Fruit fly (Drosophila melanogaster): ENCODE measurements around the gene CG6712.
A peak's percentile ranks its signal among the peaks of the same experiment; 100 is the strongest.

Gene CG6712

DNA sequence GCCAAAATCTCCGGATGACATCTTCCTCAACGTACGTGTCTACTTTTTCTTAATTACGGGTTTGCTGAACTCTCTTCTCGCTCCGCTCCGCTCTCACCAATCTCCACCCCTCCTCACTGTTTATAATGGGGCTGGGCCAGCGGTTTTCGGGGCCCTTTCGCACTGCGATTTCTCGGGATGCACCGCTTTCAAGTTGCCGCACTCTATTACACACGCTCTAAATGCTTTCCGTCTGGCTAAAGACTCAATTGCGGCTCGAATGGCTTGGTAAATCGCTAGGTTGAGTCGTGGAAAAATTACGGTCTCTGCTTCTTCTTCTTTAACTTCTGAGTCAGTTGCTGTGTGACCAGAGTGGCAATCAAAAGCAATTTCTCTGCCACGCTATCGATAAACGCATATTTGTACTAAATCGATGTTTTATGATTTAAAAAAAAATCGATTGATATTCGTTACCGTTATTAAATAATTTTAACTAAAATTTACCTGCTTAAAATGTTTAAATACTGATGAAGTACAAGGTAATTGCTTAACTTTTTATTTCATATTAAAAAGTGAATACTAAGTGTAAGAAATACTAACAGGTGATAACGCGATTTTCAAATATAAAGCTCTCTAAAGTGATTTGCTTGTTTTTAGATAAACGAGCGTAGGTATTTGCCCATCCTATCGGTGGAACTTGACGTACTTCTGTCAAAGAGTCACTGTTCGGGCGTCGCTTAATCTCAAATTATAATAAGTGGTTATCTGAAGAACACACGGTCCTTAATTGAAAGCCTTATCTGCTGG is 12.7 kb upstream of the CG6712 start, which contains the start of the genes Rab6 and Phae1 (continued):
- TF ChIP-seq caup (GFP tag; optimal IDR thresholded peaks at IDR 0.05; ENCODE audit: severe bottlenecking) (no peak), CG13287 (GFP tag; IDR thresholded peaks at IDR 0.05; ENCODE audit: partially characterized antibody) (peak; percentile 84), Hr39 (optimal IDR thresholded peaks at IDR 0.05) (no peak), CG6765 (GFP tag; optimal IDR thresholded peaks at IDR 0.05) (no peak), grn (GFP tag; optimal IDR thresholded peaks at IDR 0.05) (no peak), CG11398 (GFP tag; optimal IDR thresholded peaks at IDR 0.05) (no peak), Dad (GFP tag; optimal IDR thresholded peaks at IDR 0.05) (no peak), chm (GFP tag; IDR thresholded peaks at IDR 0.05) (no peak), ap (GFP tag; IDR thresholded peaks at IDR 0.05) (no peak), Sry-β (GFP tag; optimal IDR thresholded peaks at IDR 0.05) (no peak), sob (GFP tag; IDR thresholded peaks at IDR 0.05) (no peak; the same call in 1 of the 2 replicates), tap (tag; optimal IDR thresholded peaks at IDR 0.05) (no peak), CG10274 (GFP tag; optimal IDR thresholded peaks at IDR 0.05) (no peak), CG18011 (GFP tag; optimal IDR thresholded peaks at IDR 0.05) (no peak), CG12942 (GFP tag; optimal IDR thresholded peaks at IDR 0.05) (no peak), Spps (tag; optimal IDR thresholded peaks at IDR 0.05) (no peak), bowl (GFP tag; IDR thresholded peaks at IDR 0.05) (no peak), stc (GFP tag; IDR thresholded peaks at IDR 0.05) (no peak; the same call in 1 of the 2 replicates), CrebB (tag; optimal IDR thresholded peaks at IDR 0.05) (no peak), CG11560 (tag; IDR thresholded peaks at IDR 0.05) (peak; percentile 83; the same call in 2 of the 3 replicates), CG6654 (GFP tag; optimal IDR thresholded peaks at IDR 0.05) (no peak), D19B (GFP tag; optimal IDR thresholded peaks at IDR 0.05) (no peak), GATAe (GFP tag; conservative IDR thresholded peaks at IDR 0.05) (no peak), pfk (GFP tag; optimal IDR thresholded peaks at IDR 0.05) (no peak), so (GFP tag; IDR thresholded peaks at IDR 0.05) (no peak), CG5953 (GFP tag; IDR thresholded peaks at IDR 0.05) (no peak), ken (GFP tag; IDR thresholded peaks at IDR 0.05) (no peak), CG14860 (GFP tag; IDR thresholded peaks at IDR 0.05; ENCODE audit: partially characterized antibody) (peak; percentile 75), CHES-1-like (GFP tag; optimal IDR thresholded peaks at IDR 0.05) (peak; percentile 41), gem (tag; optimal IDR thresholded peaks at IDR 0.05) (no peak), HHEX (GFP tag; optimal IDR thresholded peaks at IDR 0.05) (no peak), mirr (GFP tag; optimal IDR thresholded peaks at IDR 0.05) (no peak), Med (GFP tag) (peak; percentile 57), E2f2 (GFP tag; IDR thresholded peaks at IDR 0.05) (peak; percentile 73), HmgZ (tag; optimal IDR thresholded peaks at IDR 0.05) (no peak), usp (GFP tag; optimal IDR thresholded peaks at IDR 0.05) (no peak), CG13424 (tag; optimal IDR thresholded peaks at IDR 0.05) (no peak), sr (GFP tag; IDR thresholded peaks at IDR 0.05) (no peak), Vsx1 (GFP tag; optimal IDR thresholded peaks at IDR 0.05) (no peak), scrt (GFP tag; optimal IDR thresholded peaks at IDR 0.05) (no peak), Scr (GFP tag; IDR thresholded peaks at IDR 0.05; ENCODE audit: partially characterized antibody) (peak; percentile 84), CG3163 (GFP tag; optimal IDR thresholded peaks at IDR 0.05) (no peak), CG3838 (GFP tag; optimal IDR thresholded peaks at IDR 0.05) (no peak), CG7357 (GFP tag; IDR thresholded peaks at IDR 0.05) (no peak), CG4617 (GFP tag; optimal IDR thresholded peaks at IDR 0.05; ENCODE audit: borderline replicate concordance) (peak; percentile 95), CG6791 (GFP tag; IDR thresholded peaks at IDR 0.05; ENCODE audit: partially characterized antibody) (peak; percentile 81), CG31365 (tag; optimal IDR thresholded peaks at IDR 0.05) (no peak), Ssrp (tag; optimal IDR thresholded peaks at IDR 0.05) (no peak), hkb (optimal IDR thresholded peaks at IDR 0.05) (no peak), hkb (GFP tag; IDR thresholded peaks at IDR 0.05) (0 out of 2 replicates have a peak, but pooled peaks have one; percentile 34)

Data from whole organism, embryonic.